Fruit fly (Drosophila melanogaster) whole organism, embryonic: ENCODE results near the gene Chrac-16.

Experiments used
- ATbp ChIP-seq: fragments of 200-800 bp; sonication (Bioruptor generic); optimal IDR thresholded peaks from 2 replicates; lab custom pipeline; 2017; ENCODE audit warnings: missing biosample characterization, mild to moderate bottlenecking, missing genetic modification characterization, missing genetic modification reagents
- Abd-B ChIP-seq: fragments of 200-800 bp; sonication (Bioruptor generic); optimal IDR thresholded peaks from 2 replicates; lab custom pipeline; 2018; ENCODE audit warnings: missing biosample characterization, mild to moderate bottlenecking, missing genetic modification characterization, moderate library complexity
- C15 ChIP-seq: fragments of 200-800 bp; sonication (Bioruptor generic); IDR thresholded peaks from 3 replicates; pipeline ENCODE4 v1.3.6; 2022; ENCODE audit warnings: missing biosample characterization, missing genetic modification characterization
- CG10321 ChIP-seq: fragments of 200-800 bp; sonication (Bioruptor generic); IDR thresholded peaks from 2 replicates; pipeline ENCODE4 v1.3.6; 2022; ENCODE audit warnings: missing biosample characterization, missing genetic modification characterization
- CG11247 ChIP-seq: fragments of 200-800 bp; sonication (Bioruptor generic); IDR thresholded peaks from 2 replicates; pipeline ENCODE4 v1.3.6; 2022; ENCODE audit warnings: missing biosample characterization, missing genetic modification characterization
- CG11504 ChIP-seq: fragments of 200-800 bp; sonication (Bioruptor generic); optimal IDR thresholded peaks from 3 replicates; lab custom pipeline; 2019; ENCODE audit warnings: missing biosample characterization, mild to moderate bottlenecking, missing genetic modification characterization, moderate library complexity
- CG12155 ChIP-seq: fragments of 200-800 bp; sonication (Bioruptor generic); optimal IDR thresholded peaks from 3 replicates; lab custom pipeline; 2016; ENCODE audit warnings: missing biosample characterization, missing genetic modification characterization
- CG1529 ChIP-seq: fragments of 200-800 bp; sonication (Bioruptor generic); optimal IDR thresholded peaks from 3 replicates; lab custom pipeline; 2018; ENCODE audit warnings: missing biosample characterization, missing genetic modification characterization
- CG15514 ChIP-seq: fragments of 200-800 bp; sonication (Bioruptor generic); optimal IDR thresholded peaks from 3 replicates; lab custom pipeline; 2017; ENCODE audit warnings: missing biosample characterization, missing genetic modification characterization, mild to moderate bottlenecking, moderate library complexity, missing genetic modification reagents
- CG17361 ChIP-seq: fragments of 200-800 bp; sonication (Bioruptor generic); IDR thresholded peaks from 3 replicates; pipeline ENCODE4 v1.3.6; 2022; ENCODE audit warnings: missing biosample characterization, missing genetic modification characterization
- CG2202 ChIP-seq: fragments of 200-800 bp; sonication (Bioruptor generic); optimal IDR thresholded peaks from 2 replicates; lab custom pipeline; 2018; ENCODE audit warnings: missing biosample characterization, mild to moderate bottlenecking, missing genetic modification characterization
- CG30403 ChIP-seq: fragments of 200-800 bp; sonication (Bioruptor generic); optimal IDR thresholded peaks from 3 replicates; lab custom pipeline; 2016; ENCODE audit warnings: missing biosample characterization, missing genetic modification characterization
- CG33213 ChIP-seq: fragments of 200-800 bp; sonication (Bioruptor generic); optimal IDR thresholded peaks from 3 replicates; lab custom pipeline; 2016; ENCODE audit warnings: missing biosample characterization, missing genetic modification characterization
- CG3726 ChIP-seq: fragments of 200-800 bp; sonication (Bioruptor generic); IDR thresholded peaks from 3 replicates; pipeline ENCODE4, ENCODE4 v1.3.6; 2022; ENCODE audit warnings: missing biosample characterization, missing genetic modification characterization
- CG4360 ChIP-seq: fragments of 200-800 bp; sonication (Bioruptor generic); IDR thresholded peaks from 2 replicates; pipeline ENCODE4 v1.3.6; 2022; ENCODE audit warnings: missing biosample characterization, missing genetic modification characterization
- CG4617 ChIP-seq: fragments of 200-800 bp; sonication (Bioruptor generic); optimal IDR thresholded peaks from 3 replicates; lab custom pipeline; 2016; ENCODE audit warnings: missing biosample characterization, missing genetic modification characterization, borderline replicate concordance
- CG4854 ChIP-seq: fragments of 200-800 bp; sonication (Bioruptor generic); optimal IDR thresholded peaks from 2 replicates; lab custom pipeline; 2016; ENCODE audit warnings: missing biosample characterization, missing genetic modification characterization, inconsistent platforms
- CG5245 ChIP-seq: fragments of 200-800 bp; sonication (Bioruptor generic); optimal IDR thresholded peaks from 3 replicates; lab custom pipeline; 2016; ENCODE audit warnings: missing biosample characterization, missing genetic modification characterization
- CG8359 ChIP-seq: fragments of 200-800 bp; sonication (Bioruptor generic); optimal IDR thresholded peaks from 2 replicates; lab custom pipeline; 2017; ENCODE audit warnings: missing biosample characterization, mild to moderate bottlenecking, missing genetic modification characterization, borderline replicate concordance
- CG8924 ChIP-seq: fragments of 200-800 bp; optimal IDR thresholded peaks from 3 replicates; lab custom pipeline; 2019; ENCODE audit warnings: missing biosample characterization, mild to moderate bottlenecking, missing genetic modification characterization, moderate library complexity
- CTCF ChIP-seq: fragments of 200-800 bp; sonication (Bioruptor generic); optimal IDR thresholded peaks from 2 replicates; lab custom pipeline; 2017; ENCODE audit warnings: missing biosample characterization, mild to moderate bottlenecking, missing genetic modification characterization, moderate library complexity
- Doc3 ChIP-seq: fragments of 200-800 bp; sonication (Bioruptor generic); IDR thresholded peaks from 3 replicates; pipeline ENCODE4 v1.3.6; 2022; ENCODE audit warnings: missing biosample characterization, missing genetic modification characterization; ENCODE audit not compliant: partially characterized antibody
- Fer1 ChIP-seq: fragments of 200-800 bp; sonication (Bioruptor generic); optimal IDR thresholded peaks from 2 replicates; lab custom pipeline; 2017; ENCODE audit warnings: missing biosample characterization, mild to moderate bottlenecking, missing genetic modification characterization
- MBD-R2 ChIP-seq: fragments of 200-800 bp; sonication (Bioruptor generic); IDR thresholded peaks from 2 replicates; pipeline ENCODE4 v1.3.6; 2022; ENCODE audit warnings: missing biosample characterization, missing genetic modification characterization
- Pdp1 ChIP-seq, 2 experiments: fragments of 200-800 bp; sonication (Bioruptor generic); optimal IDR thresholded peaks; 3 replicates each; lab custom pipeline; 2016; ENCODE audit warnings: missing biosample characterization in 2 of 2, missing genetic modification characterization in 2 of 2, mild to moderate bottlenecking in 1 of 2, moderate library complexity in 1 of 2
- abd-A ChIP-seq: fragments of 200-800 bp; sonication (Bioruptor generic); optimal IDR thresholded peaks from 3 replicates; lab custom pipeline; 2019; ENCODE audit warnings: missing biosample characterization, mild to moderate bottlenecking, missing genetic modification characterization, moderate library complexity
- amos ChIP-seq: fragments of 200-800 bp; sonication (Bioruptor generic); IDR thresholded peaks from 2 replicates; pipeline ENCODE4 v1.3.6; 2022; ENCODE audit warnings: missing biosample characterization, missing genetic modification characterization; ENCODE audit not compliant: partially characterized antibody
- chm ChIP-seq: fragments of 200-800 bp; sonication (Bioruptor generic); IDR thresholded peaks from 2 replicates; pipeline ENCODE4 v1.3.6; 2022; ENCODE audit warnings: missing biosample characterization, missing genetic modification characterization
- crp ChIP-seq, 2 experiments: fragments of 200-800 bp; sonication (Bioruptor generic); optimal IDR thresholded peaks; 2 replicates in 1 of 2; 3 replicates in 1 of 2; lab custom pipeline; 2017; ENCODE audit warnings: missing biosample characterization in 2 of 2, missing genetic modification characterization in 2 of 2, mild to moderate bottlenecking in 1 of 2, moderate library complexity in 1 of 2
- dmrt99B ChIP-seq: fragments of 200-800 bp; sonication (Bioruptor generic); optimal IDR thresholded peaks from 2 replicates; lab custom pipeline; 2018; ENCODE audit warnings: missing biosample characterization, mild to moderate bottlenecking, missing genetic modification characterization, moderate library complexity
- en ChIP-seq: fragments of 200-800 bp; sonication (Bioruptor generic); optimal IDR thresholded peaks from 2 replicates; lab custom pipeline; 2016; ENCODE audit warnings: missing biosample characterization, missing genetic modification characterization
- ewg ChIP-seq: fragments of 200-800 bp; sonication (Bioruptor generic); optimal IDR thresholded peaks from 3 replicates; lab custom pipeline; 2017; ENCODE audit warnings: mild to moderate bottlenecking, missing biosample characterization, missing genetic modification reagents, missing genetic modification characterization
- exex ChIP-seq: fragments of 200-800 bp; sonication (Bioruptor generic); optimal IDR thresholded peaks from 4 replicates; lab custom pipeline; 2018; ENCODE audit warnings: missing biosample characterization, mild to moderate bottlenecking, missing genetic modification characterization, moderate library complexity
- gfzf ChIP-seq: fragments of 200-800 bp; sonication (Bioruptor generic); optimal IDR thresholded peaks from 2 replicates; lab custom pipeline; 2016; ENCODE audit warnings: missing biosample characterization, mild to moderate bottlenecking, missing genetic modification characterization, moderate library complexity
- jumu ChIP-seq: fragments of 200-800 bp; sonication (Bioruptor generic); optimal IDR thresholded peaks from 3 replicates; lab custom pipeline; 2016; ENCODE audit warnings: missing biosample characterization, missing genetic modification characterization
- lilli ChIP-seq: fragments of 200-800 bp; sonication (Bioruptor generic); optimal IDR thresholded peaks from 3 replicates; lab custom pipeline; 2016; ENCODE audit warnings: missing biosample characterization, missing genetic modification characterization
- maf-S ChIP-seq: fragments of 200-800 bp; sonication (Bioruptor generic); optimal IDR thresholded peaks from 2 replicates; lab custom pipeline; 2016; ENCODE audit warnings: missing biosample characterization, missing genetic modification characterization
- nom ChIP-seq: fragments of 200-800 bp; sonication (Bioruptor generic); optimal IDR thresholded peaks from 2 replicates; lab custom pipeline; 2017; ENCODE audit warnings: missing biosample characterization, missing genetic modification characterization, mild to moderate bottlenecking, moderate library complexity, missing genetic modification reagents
- peb ChIP-seq: fragments of 200-800 bp; sonication (Bioruptor generic); IDR thresholded peaks from 2 replicates; pipeline ENCODE4 v1.3.6; 2022; ENCODE audit warnings: missing biosample characterization, missing genetic modification characterization
- scrt ChIP-seq: fragments of 200-800 bp; sonication (Bioruptor generic); optimal IDR thresholded peaks from 2 replicates; lab custom pipeline; 2018; ENCODE audit warnings: missing biosample characterization, mild to moderate bottlenecking, missing genetic modification characterization, moderate library complexity
- sens ChIP-seq: fragments of 200-800 bp; sonication (Bioruptor generic); peaks from one replicate; lab custom pipeline; 2016; ENCODE audit warnings: missing biosample characterization, missing genetic modification characterization
- slp2 ChIP-seq: fragments of 200-800 bp; sonication (Bioruptor generic); optimal IDR thresholded peaks from 2 replicates; lab custom pipeline; 2016; ENCODE audit warnings: missing biosample characterization, missing genetic modification characterization
- sug ChIP-seq: fragments of 200-800 bp; optimal IDR thresholded peaks from 2 replicates; lab custom pipeline; 2019; ENCODE audit warnings: missing biosample characterization, mild to moderate bottlenecking, missing genetic modification characterization, moderate library complexity
- tll ChIP-seq, 2 experiments: fragments of 200-800 bp in 1 of 2; fragments of >200 bp in 1 of 2; sonication (Bioruptor generic) in 1 of 2; optimal IDR thresholded peaks; 2 replicates each; lab custom pipeline; 2017 to 2019; ENCODE audit warnings: missing biosample characterization in 2 of 2, missing genetic modification characterization in 2 of 2, mild to moderate bottlenecking in 1 of 2, moderate library complexity in 1 of 2
- tna ChIP-seq: fragments of 200-800 bp; sonication (Bioruptor generic); IDR thresholded peaks from 2 replicates; pipeline ENCODE4 v1.3.6; 2022; ENCODE audit warnings: missing biosample characterization, missing genetic modification characterization; ENCODE audit not compliant: partially characterized antibody
- zf30C ChIP-seq: fragments of 200-800 bp; sonication (Bioruptor generic); optimal IDR thresholded peaks from 3 replicates; lab custom pipeline; 2018; ENCODE audit warnings: missing biosample characterization, mild to moderate bottlenecking, missing genetic modification characterization

Gene Chrac-16

dm6 chrX:12013098-12013493, 4.7 kb downstream of the Chrac-16 start:
- TF ChIP-seq nom (GFP tag; lab: Kevin White, UChicago) = peak; percentile 29
- no peak for TF ChIP-seq Doc3

dm6 chrX:12012149-12013097, 5.3 kb downstream of the Chrac-16 start, which contains the start of the genes CG1492 and regucalcin:
TSS of gene CG1492 (minus strand) at chrX:12012211.
TSS of gene regucalcin (plus strand) at chrX:12012377.
- TF ChIP-seq CTCF (peak; percentile 4), CG4617 (GFP tag; lab: Kevin White, UChicago) (peak; percentile 17), dmrt99B (tag; lab: Kevin White, UChicago) (no peak), CG3726 (GFP tag; lab: Robert Waterston, UW) (no peak), en (GFP tag; lab: Kevin White, UChicago) (no peak), CG12155 (GFP tag; lab: Kevin White, UChicago) (no peak), CG30403 (GFP tag; lab: Kevin White, UChicago) (no peak), tll (GFP tag; optimal IDR thresholded peaks at IDR 0.05; lab: Kevin White, UChicago) (peak in 1 of 2 experiments; percentile 37), tna (GFP tag; lab: Robert Waterston, UW) (0 out of 2 replicates have a peak, but pooled peaks have one; percentile 25), gfzf (GFP tag; lab: Kevin White, UChicago) (peak; percentile 41), jumu (GFP tag; lab: Kevin White, UChicago) (no peak), Abd-B (peak; percentile 12), exex (tag; lab: Kevin White, UChicago) (peak; percentile 21), sens (peak; percentile 7), lilli (GFP tag; lab: Kevin White, UChicago) (peak; percentile 14), CG10321 (no peak), MBD-R2 (peak; percentile 50; the same call in 1 of the 2 replicates), CG5245 (GFP tag; lab: Kevin White, UChicago) (no peak), slp2 (GFP tag; lab: Kevin White, UChicago) (no peak), CG11247 (GFP tag; lab: Robert Waterston, UW) (no peak), peb (GFP tag; lab: Robert Waterston, UW) (no peak), C15 (GFP tag; lab: Robert Waterston, UW) (no peak), CG33213 (GFP tag; lab: Kevin White, UChicago) (peak; percentile 13), CG8359 (GFP tag; lab: Kevin White, UChicago) (peak; percentile 100), CG4360 (GFP tag; lab: Robert Waterston, UW) (peak; percentile 83), CG15514 (GFP tag; lab: Kevin White, UChicago) (peak; percentile 59), abd-A (peak; percentile 72), sug (tag; lab: Kevin White, UChicago) (peak; percentile 56), CG11504 (tag; lab: Kevin White, UChicago) (no peak), ATbp (GFP tag; lab: Kevin White, UChicago) (no peak), amos (GFP tag; lab: Robert Waterston, UW) (peak; percentile 45; the same call in 1 of the 2 replicates), Fer1 (no peak), scrt (GFP tag; lab: Kevin White, UChicago) (no peak), zf30C (GFP tag; lab: Kevin White, UChicago) (no peak), CG4854 (no peak), crp (GFP tag; optimal IDR thresholded peaks at IDR 0.05; lab: Kevin White, UChicago) (peak; percentile 67 to 94), maf-S (no peak), CG17361 (no peak), chm (GFP tag; lab: Robert Waterston, UW) (no peak), CG8924 (tag; lab: Kevin White, UChicago) (peak; percentile 38), CG2202 (no peak), Pdp1 (GFP tag; optimal IDR thresholded peaks at IDR 0.05; lab: Kevin White, UChicago) (no peak), ewg (GFP tag; lab: Kevin White, UChicago) (no peak), CG1529 (GFP tag; lab: Kevin White, UChicago) (no peak)
